Fruit fly (Drosophila melanogaster) whole organism, embryonic: ENCODE data around the gene AhcyL1.
A peak's percentile ranks its signal among the peaks of the same experiment; 100 is the strongest.

ENCODE experiments used
- Asciz ChIP-seq: fragments of 200-800 bp; sonication (Bioruptor generic); optimal IDR thresholded peaks from 2 replicates; lab custom pipeline; 2017; ENCODE audit warnings: missing biosample characterization, mild to moderate bottlenecking, missing genetic modification characterization, missing genetic modification reagents
- CG10431 ChIP-seq: fragments of 200-800 bp; sonication (Bioruptor generic); optimal IDR thresholded peaks from 3 replicates; lab custom pipeline; 2018; ENCODE audit warnings: missing biosample characterization, mild to moderate bottlenecking, missing genetic modification characterization
- CG11695 ChIP-seq: fragments of 200-800 bp; sonication (Bioruptor generic); IDR thresholded peaks from 3 replicates; pipeline ENCODE4 v1.3.6; 2022; ENCODE audit warnings: missing biosample characterization, missing genetic modification characterization
- CG12219 ChIP-seq: fragments of 200-800 bp; sonication (Bioruptor generic); optimal IDR thresholded peaks from 3 replicates; lab custom pipeline; 2018; ENCODE audit warnings: missing biosample characterization, mild to moderate bottlenecking, missing genetic modification characterization
- CG13775 ChIP-seq: fragments of 200-800 bp; sonication (Bioruptor generic); optimal IDR thresholded peaks from 3 replicates; lab custom pipeline; 2017; ENCODE audit warnings: missing biosample characterization, mild to moderate bottlenecking, missing genetic modification characterization
- CG14860 ChIP-seq: fragments of 200-800 bp; sonication (Bioruptor generic); IDR thresholded peaks from 3 replicates; pipeline ENCODE4 v1.3.6; 2022; ENCODE audit warnings: missing biosample characterization, missing genetic modification characterization; ENCODE audit not compliant: partially characterized antibody
- CG15011 ChIP-seq: fragments of 200-800 bp; sonication (Bioruptor generic); optimal IDR thresholded peaks from 3 replicates; lab custom pipeline; 2018; ENCODE audit warnings: missing biosample characterization, mild to moderate bottlenecking, missing genetic modification characterization
- CG15696 ChIP-seq: fragments of 200-800 bp; sonication (Bioruptor generic); optimal IDR thresholded peaks from 2 replicates; lab custom pipeline; 2019; ENCODE audit warnings: missing biosample characterization, mild to moderate bottlenecking, missing genetic modification characterization, moderate library complexity
- CG16815 ChIP-seq: fragments of 200-800 bp; sonication (Bioruptor generic); optimal IDR thresholded peaks from 3 replicates; lab custom pipeline; 2017; ENCODE audit warnings: missing biosample characterization, mild to moderate bottlenecking, missing genetic modification characterization
- CG16863 ChIP-seq: fragments of 200-800 bp; sonication (Bioruptor generic); optimal IDR thresholded peaks from 3 replicates; lab custom pipeline; 2016; ENCODE audit warnings: missing biosample characterization, missing genetic modification characterization
- CG18011 ChIP-seq: fragments of 200-800 bp; sonication (Bioruptor generic); optimal IDR thresholded peaks from 2 replicates; lab custom pipeline; 2017; ENCODE audit warnings: missing biosample characterization, missing genetic modification characterization, mild to moderate bottlenecking, moderate library complexity, missing genotype
- CG18599 ChIP-seq: fragments of 200-800 bp; sonication (Bioruptor generic); optimal IDR thresholded peaks from 3 replicates; lab custom pipeline; 2017; ENCODE audit warnings: missing biosample characterization, missing genetic modification characterization, mild to moderate bottlenecking, moderate library complexity, missing genetic modification reagents
- CG18619 ChIP-seq: fragments of 200-800 bp; sonication (Bioruptor generic); optimal IDR thresholded peaks from 3 replicates; lab custom pipeline; 2017; ENCODE audit warnings: missing biosample characterization, mild to moderate bottlenecking, missing genetic modification characterization
- CG4854 ChIP-seq: fragments of 200-800 bp; sonication (Bioruptor generic); optimal IDR thresholded peaks from 2 replicates; lab custom pipeline; 2016; ENCODE audit warnings: missing biosample characterization, missing genetic modification characterization, inconsistent platforms
- CG5953 ChIP-seq: fragments of 200-800 bp; sonication (Bioruptor generic); IDR thresholded peaks from 2 replicates; pipeline ENCODE4 v1.3.6; 2022; ENCODE audit warnings: missing biosample characterization, missing genetic modification characterization
- CG6254 ChIP-seq: fragments of 200-800 bp; sonication (Bioruptor generic); optimal IDR thresholded peaks from 3 replicates; lab custom pipeline; 2017; ENCODE audit warnings: mild to moderate bottlenecking, missing biosample characterization, missing genetic modification reagents, missing genetic modification characterization
- CG6765 ChIP-seq: fragments of 200-800 bp; sonication (Bioruptor generic); optimal IDR thresholded peaks from 3 replicates; lab custom pipeline; 2017; ENCODE audit warnings: missing biosample characterization, mild to moderate bottlenecking, missing genetic modification characterization
- CG6813 ChIP-seq: fragments of 200-800 bp; sonication (Bioruptor generic); optimal IDR thresholded peaks from 2 replicates; lab custom pipeline; 2017; ENCODE audit warnings: missing biosample characterization, missing genetic modification characterization, mild to moderate bottlenecking, moderate library complexity, missing genetic modification reagents
- CG8765 ChIP-seq: fragments of 200-800 bp; sonication (Bioruptor generic); IDR thresholded peaks from 2 replicates; pipeline ENCODE4 v1.3.6; 2022; ENCODE audit warnings: missing biosample characterization, missing genetic modification characterization
- Dref ChIP-seq: fragments of 200-800 bp; sonication (Bioruptor generic); IDR thresholded peaks from 2 replicates; pipeline ENCODE4 v1.3.6; 2022; ENCODE audit warnings: missing biosample characterization, missing genetic modification characterization
- Gug ChIP-seq: fragments of 200-800 bp; sonication (Bioruptor generic); IDR thresholded peaks from 4 replicates; pipeline ENCODE4 v1.3.6; 2022; ENCODE audit warnings: missing biosample characterization, missing genetic modification characterization
- H15 ChIP-seq: fragments of 200-800 bp; sonication (Bioruptor generic); IDR thresholded peaks from 3 replicates; pipeline ENCODE4 v1.3.6; 2022; ENCODE audit warnings: missing biosample characterization, missing genetic modification characterization
- Hey ChIP-seq: fragments of 200-800 bp; sonication (Bioruptor generic); optimal IDR thresholded peaks from 3 replicates; lab custom pipeline; 2018; ENCODE audit warnings: missing biosample characterization, mild to moderate bottlenecking, missing genetic modification characterization
- Hr51 ChIP-seq, 2 experiments: fragments of 200-800 bp; sonication (Bioruptor generic); optimal IDR thresholded peaks; 2 replicates in 1 of 2; 3 replicates in 1 of 2; lab custom pipeline; 2016 to 2018; ENCODE audit warnings: missing biosample characterization in 2 of 2, missing genetic modification characterization in 2 of 2, mild to moderate bottlenecking in 1 of 2, moderate library complexity in 1 of 2
- Hr78 ChIP-seq, 2 experiments: fragments of 200-800 bp in 1 of 2; fragments of >200 bp in 1 of 2; sonication (Bioruptor generic) in 1 of 2; optimal IDR thresholded peaks; 2 replicates each; lab custom pipeline; 2017 to 2019; ENCODE audit warnings: missing biosample characterization in 2 of 2, missing genetic modification characterization in 2 of 2, mild to moderate bottlenecking in 1 of 2, moderate library complexity in 1 of 2
- MBD-R2 ChIP-seq: fragments of 200-800 bp; sonication (Bioruptor generic); IDR thresholded peaks from 2 replicates; pipeline ENCODE4 v1.3.6; 2022; ENCODE audit warnings: missing biosample characterization, missing genetic modification characterization
- Meics ChIP-seq: fragments of 200-800 bp; sonication (Bioruptor generic); optimal IDR thresholded peaks from 2 replicates; lab custom pipeline; 2017; ENCODE audit warnings: missing biosample characterization, mild to moderate bottlenecking, missing genetic modification characterization
- NfI ChIP-seq: fragments of 200-800 bp; sonication (Bioruptor generic); optimal IDR thresholded peaks from 3 replicates; lab custom pipeline; 2018; ENCODE audit warnings: missing biosample characterization, mild to moderate bottlenecking, missing genetic modification characterization, moderate library complexity
- Six4 ChIP-seq: fragments of 200-800 bp; sonication (Bioruptor generic); optimal IDR thresholded peaks from 2 replicates; lab custom pipeline; 2016; ENCODE audit warnings: missing biosample characterization, missing genetic modification characterization
- Spps ChIP-seq: fragments of 200-800 bp; sonication (Bioruptor generic); optimal IDR thresholded peaks from 2 replicates; lab custom pipeline; 2018; ENCODE audit warnings: missing biosample characterization, mild to moderate bottlenecking, missing genetic modification characterization
- aop ChIP-seq: fragments of 200-800 bp; sonication (Bioruptor generic); IDR thresholded peaks from 2 replicates; pipeline ENCODE4 v1.3.6; 2022; ENCODE audit warnings: missing biosample characterization, missing genetic modification characterization
- bbx ChIP-seq: fragments of 200-800 bp; sonication (Bioruptor generic); IDR thresholded peaks from 2 replicates; pipeline ENCODE4 v1.3.6; 2022; ENCODE audit warnings: missing biosample characterization, missing genetic modification characterization; ENCODE audit not compliant: partially characterized antibody
- crc ChIP-seq: fragments of 200-800 bp; sonication (Bioruptor generic); optimal IDR thresholded peaks from 2 replicates; lab custom pipeline; 2016; ENCODE audit warnings: missing biosample characterization, missing genetic modification characterization
- cwo ChIP-seq: fragments of 200-800 bp; sonication (Bioruptor generic); optimal IDR thresholded peaks from 3 replicates; lab custom pipeline; 2017; ENCODE audit warnings: missing biosample characterization, missing genetic modification characterization, mild to moderate bottlenecking, moderate library complexity, missing genetic modification reagents
- dysf ChIP-seq: fragments of 200-800 bp; sonication (Bioruptor generic); IDR thresholded peaks from 3 replicates; pipeline ENCODE4 v1.3.6; 2022; ENCODE audit warnings: missing biosample characterization, missing genetic modification characterization
- fd102C ChIP-seq: fragments of 200-800 bp; sonication (Bioruptor generic); optimal IDR thresholded peaks from 2 replicates; lab custom pipeline; 2018; ENCODE audit warnings: missing biosample characterization, mild to moderate bottlenecking, missing genetic modification characterization, moderate library complexity
- ftz-f1 ChIP-seq: fragments of 200-800 bp; sonication (Bioruptor generic); optimal IDR thresholded peaks from 2 replicates; lab custom pipeline; 2016; ENCODE audit warnings: missing biosample characterization, missing genetic modification characterization
- kah ChIP-seq: fragments of 200-800 bp; sonication (Bioruptor generic); optimal IDR thresholded peaks from 2 replicates; lab custom pipeline; 2018; ENCODE audit warnings: missing biosample characterization, mild to moderate bottlenecking, missing genetic modification characterization
- lmd ChIP-seq: fragments of 200-800 bp; sonication (Bioruptor generic); IDR thresholded peaks from 2 replicates; pipeline ENCODE4 v1.3.6; 2022; ENCODE audit warnings: missing biosample characterization, missing genetic modification characterization
- oc ChIP-seq: fragments of 200-800 bp; sonication (Bioruptor generic); optimal IDR thresholded peaks from 2 replicates; lab custom pipeline; 2018; ENCODE audit warnings: missing biosample characterization, mild to moderate bottlenecking, missing genetic modification characterization, moderate library complexity
- run ChIP-seq: fragments of 200-800 bp; sonication (Bioruptor generic); optimal IDR thresholded peaks from 3 replicates; lab custom pipeline; 2018; ENCODE audit warnings: missing biosample characterization, mild to moderate bottlenecking, missing genetic modification characterization
- sens-2 ChIP-seq: fragments of 200-800 bp; sonication (Bioruptor generic); IDR thresholded peaks from 2 replicates; pipeline ENCODE4 v1.3.6; 2022; ENCODE audit warnings: missing biosample characterization, missing genetic modification characterization
- stwl ChIP-seq: fragments of 200-800 bp; sonication (Bioruptor generic); optimal IDR thresholded peaks from 3 replicates; lab custom pipeline; 2018; ENCODE audit warnings: missing biosample characterization, mild to moderate bottlenecking, missing genetic modification characterization, moderate library complexity
- trem ChIP-seq: fragments of 200-800 bp; optimal IDR thresholded peaks from 3 replicates; lab custom pipeline; 2019; ENCODE audit warnings: missing biosample characterization, mild to moderate bottlenecking, missing genetic modification characterization, moderate library complexity
- tx ChIP-seq: fragments of 200-800 bp; sonication (Bioruptor generic); optimal IDR thresholded peaks from 2 replicates; lab custom pipeline; 2016; ENCODE audit warnings: missing biosample characterization, missing genetic modification characterization
- wor ChIP-seq: fragments of 200-800 bp; sonication (Bioruptor generic); IDR thresholded peaks from 2 replicates; pipeline ENCODE4 v1.3.6; 2022; ENCODE audit warnings: missing biosample characterization, missing genetic modification characterization
- z ChIP-seq: fragments of 200-800 bp; sonication (Bioruptor generic); IDR thresholded peaks from 3 replicates; pipeline ENCODE4 v1.3.6; 2022; ENCODE audit warnings: missing biosample characterization, missing genetic modification characterization
- zen2 ChIP-seq: fragments of 200-800 bp; sonication (Bioruptor generic); IDR thresholded peaks from 3 replicates; pipeline ENCODE4 v1.3.6; 2022; ENCODE audit warnings: missing biosample characterization, missing genetic modification characterization; ENCODE audit not compliant: partially characterized antibody
- zfh2 ChIP-seq: fragments of 200-800 bp; sonication (Bioruptor generic); optimal IDR thresholded peaks from 2 replicates; lab custom pipeline; 2016; ENCODE audit warnings: missing biosample characterization, missing genetic modification characterization

AhcyL1 gene

DNA sequence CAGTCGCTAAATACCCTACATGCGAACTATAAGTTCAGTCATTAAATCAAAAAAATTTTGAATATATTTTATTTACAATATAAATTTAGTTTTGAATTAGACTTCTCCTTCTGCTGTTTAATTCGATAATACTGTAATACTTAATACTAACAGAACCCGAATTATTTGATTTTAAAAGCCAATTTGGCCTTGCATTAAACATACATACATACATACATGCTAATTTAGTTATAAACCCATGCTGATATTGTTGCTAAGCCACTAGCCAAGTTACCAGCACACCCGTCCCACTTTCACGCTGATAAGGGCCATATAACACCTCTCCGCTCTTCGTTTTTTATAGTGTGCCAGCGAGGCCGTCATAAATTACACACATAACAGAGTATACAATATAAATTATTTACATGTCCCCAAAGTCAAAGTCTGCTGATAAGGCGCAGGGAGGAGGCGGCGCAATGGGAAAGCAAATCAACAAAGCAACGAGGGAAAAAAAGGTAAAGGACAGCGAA, 27.0 kb upstream of the AhcyL1 start (continued):
- TF ChIP-seq zen2 (no peak), CG16815 (GFP tag; lab: Kevin White, UChicago) (no peak), CG18011 (no peak), Meics (GFP tag; lab: Kevin White, UChicago) (peak; percentile 68), cwo (peak; percentile 63), CG6813 (GFP tag; lab: Kevin White, UChicago) (peak; percentile 78), CG15696 (peak; percentile 26), oc (peak; percentile 10), CG8765 (GFP tag; lab: Robert Waterston, UW) (no peak), sens-2 (GFP tag; lab: Robert Waterston, UW) (0 out of 2 replicates have a peak, but pooled peaks have one; percentile 50), zfh2 (GFP tag; lab: Kevin White, UChicago) (no peak), tx (GFP tag; lab: Kevin White, UChicago) (no peak), stwl (tag; lab: Kevin White, UChicago) (no peak), CG11695 (GFP tag; lab: Robert Waterston, UW) (peak; percentile 33; the same call in 1 of the 3 replicates), lmd (GFP tag; lab: Robert Waterston, UW) (peak; percentile 57), ftz-f1 (GFP tag; lab: Kevin White, UChicago) (peak; percentile 78), Hr78 (GFP tag; optimal IDR thresholded peaks at IDR 0.05; lab: Kevin White, UChicago) (peak in 1 of 2 experiments; percentile 11), CG5953 (GFP tag; lab: Robert Waterston, UW) (0 out of 2 replicates have a peak, but pooled peaks have one; percentile 36), Hey (tag; lab: Kevin White, UChicago) (peak; percentile 51), CG10431 (GFP tag; lab: Kevin White, UChicago) (peak; percentile 75), Spps (no peak), run (tag; lab: Kevin White, UChicago) (no peak), Six4 (GFP tag; lab: Kevin White, UChicago) (no peak), H15 (0 out of 3 replicates have a peak, but pooled peaks have one; percentile 39), CG13775 (GFP tag; lab: Kevin White, UChicago) (no peak), z (GFP tag; lab: Robert Waterston, UW) (peak; percentile 47; the same call in 1 of the 3 replicates), fd102C (peak; percentile 21), CG18619 (GFP tag; lab: Kevin White, UChicago) (peak; percentile 0), aop (no peak), MBD-R2 (GFP tag; lab: Robert Waterston, UW) (no peak), CG4854 (no peak), CG18599 (GFP tag; lab: Kevin White, UChicago) (peak; percentile 59), NfI (GFP tag; lab: Kevin White, UChicago) (peak; percentile 56), Dref (no peak), bbx (GFP tag; lab: Robert Waterston, UW) (no peak), wor (GFP tag; lab: Robert Waterston, UW) (no peak), kah (GFP tag; lab: Kevin White, UChicago) (peak; percentile 30), CG16863 (GFP tag; lab: Kevin White, UChicago) (no peak), CG12219 (GFP tag; lab: Kevin White, UChicago) (peak; percentile 31), CG14860 (GFP tag; lab: Robert Waterston, UW) (no peak), Asciz (GFP tag; lab: Kevin White, UChicago) (peak; percentile 62), CG6254 (GFP tag; lab: Kevin White, UChicago) (peak; percentile 46), CG15011 (GFP tag; lab: Kevin White, UChicago) (peak; percentile 34), crc (GFP tag; lab: Kevin White, UChicago) (no peak), Hr51 (GFP tag; optimal IDR thresholded peaks at IDR 0.05; lab: Kevin White, UChicago) (peak in 1 of 2 experiments; percentile 57), trem (tag; lab: Kevin White, UChicago) (peak; percentile 26), Gug (GFP tag; lab: Robert Waterston, UW) (peak; percentile 14; the same call in 1 of the 4 replicates), dysf (GFP tag; lab: Robert Waterston, UW) (peak; percentile 55; the same call in 1 of the 3 replicates), CG6765 (GFP tag; lab: Kevin White, UChicago) (peak; percentile 28)
